Fruit fly (Drosophila melanogaster) whole organism, embryonic: Measurements from ENCODE around the gene eco.

ENCODE experiments used
- B-H1 ChIP-seq: fragments of 200-800 bp; sonication (Bioruptor generic); IDR thresholded peaks from 3 replicates; pipeline ENCODE4 v1.3.6; 2022; ENCODE audit warnings: missing biosample characterization, missing genetic modification characterization
- Blimp-1 ChIP-seq: fragments of 200-800 bp; sonication (Bioruptor generic); optimal IDR thresholded peaks from 3 replicates; lab custom pipeline; 2018; ENCODE audit warnings: missing biosample characterization, missing genetic modification characterization, mild to moderate bottlenecking, moderate library complexity, missing genetic modification reagents
- CG12299 ChIP-seq: fragments of 200-800 bp; sonication (Bioruptor generic); optimal IDR thresholded peaks from 2 replicates; lab custom pipeline; 2018; ENCODE audit warnings: missing biosample characterization, mild to moderate bottlenecking, missing genetic modification characterization
- CG12744 ChIP-seq: fragments of 200-800 bp; sonication (Bioruptor generic); optimal IDR thresholded peaks from 2 replicates; lab custom pipeline; 2016; ENCODE audit warnings: missing biosample characterization, missing genetic modification characterization
- CG16813 ChIP-seq: fragments of 200-800 bp; sonication (Bioruptor generic); IDR thresholded peaks from 3 replicates; pipeline ENCODE4 v1.3.6; 2022; ENCODE audit warnings: missing biosample characterization, missing genetic modification characterization; ENCODE audit not compliant: partially characterized antibody
- CG17361 ChIP-seq: fragments of 200-800 bp; sonication (Bioruptor generic); IDR thresholded peaks from 3 replicates; pipeline ENCODE4 v1.3.6; 2022; ENCODE audit warnings: missing biosample characterization, missing genetic modification characterization
- CG18011 ChIP-seq: fragments of 200-800 bp; sonication (Bioruptor generic); optimal IDR thresholded peaks from 2 replicates; lab custom pipeline; 2017; ENCODE audit warnings: missing biosample characterization, missing genetic modification characterization, mild to moderate bottlenecking, moderate library complexity, missing genotype
- CG1832 ChIP-seq: fragments of 200-800 bp; sonication (Bioruptor generic); optimal IDR thresholded peaks from 2 replicates; lab custom pipeline; 2017; ENCODE audit warnings: missing biosample characterization, mild to moderate bottlenecking, missing genetic modification characterization, inconsistent platforms
- CG31365 ChIP-seq: fragments of 200-800 bp; sonication (Bioruptor generic); optimal IDR thresholded peaks from 2 replicates; lab custom pipeline; 2018; ENCODE audit warnings: missing biosample characterization, mild to moderate bottlenecking, missing genetic modification characterization
- CG32772 ChIP-seq: fragments of 200-800 bp; sonication (Bioruptor generic); IDR thresholded peaks from 2 replicates; pipeline ENCODE4 v1.3.6; 2022; ENCODE audit warnings: missing biosample characterization, missing genetic modification characterization
- CG33557 ChIP-seq: fragments of 200-800 bp; sonication (Bioruptor generic); optimal IDR thresholded peaks from 2 replicates; lab custom pipeline; 2019; ENCODE audit warnings: missing biosample characterization, mild to moderate bottlenecking, missing genetic modification characterization, moderate library complexity
- CG4820 ChIP-seq: fragments of 200-800 bp; sonication (Bioruptor generic); optimal IDR thresholded peaks from 3 replicates; lab custom pipeline; 2016; ENCODE audit warnings: missing biosample characterization, missing genetic modification characterization
- CG5953 ChIP-seq: fragments of 200-800 bp; sonication (Bioruptor generic); IDR thresholded peaks from 2 replicates; pipeline ENCODE4 v1.3.6; 2022; ENCODE audit warnings: missing biosample characterization, missing genetic modification characterization
- CG7556 ChIP-seq: fragments of 200-800 bp; sonication (Bioruptor generic); optimal IDR thresholded peaks from 2 replicates; lab custom pipeline; 2017; ENCODE audit warnings: missing biosample characterization, mild to moderate bottlenecking, missing genetic modification characterization
- CG7839 ChIP-seq: fragments of 200-800 bp; sonication (Bioruptor generic); optimal IDR thresholded peaks from 3 replicates; lab custom pipeline; 2018; ENCODE audit warnings: missing biosample characterization, mild to moderate bottlenecking, missing genetic modification characterization, moderate library complexity
- D ChIP-seq, 2 experiments: fragments of 200-800 bp in 1 of 2; fragments of >200 bp in 1 of 2; sonication (Bioruptor generic) in 1 of 2; optimal IDR thresholded peaks; 2 replicates in 1 of 2; 3 replicates in 1 of 2; lab custom pipeline; 2017; ENCODE audit warnings: mild to moderate bottlenecking in 1 of 2, missing biosample characterization in 1 of 2, missing genetic modification characterization in 1 of 2, missing genetic modification reagents in 1 of 2
- Drgx ChIP-seq: fragments of 200-800 bp; sonication (Bioruptor generic); IDR thresholded peaks from 2 replicates; pipeline ENCODE4 v1.3.6; 2022; ENCODE audit warnings: missing biosample characterization, missing genetic modification characterization
- Fer1 ChIP-seq: fragments of 200-800 bp; sonication (Bioruptor generic); optimal IDR thresholded peaks from 2 replicates; lab custom pipeline; 2017; ENCODE audit warnings: missing biosample characterization, mild to moderate bottlenecking, missing genetic modification characterization
- Fer2 ChIP-seq: fragments of 200-800 bp; sonication (Bioruptor generic); optimal IDR thresholded peaks from 2 replicates; lab custom pipeline; 2018; ENCODE audit warnings: missing biosample characterization, mild to moderate bottlenecking, missing genetic modification characterization, moderate library complexity
- Gug ChIP-seq: fragments of 200-800 bp; sonication (Bioruptor generic); IDR thresholded peaks from 4 replicates; pipeline ENCODE4 v1.3.6; 2022; ENCODE audit warnings: missing biosample characterization, missing genetic modification characterization
- H15 ChIP-seq: fragments of 200-800 bp; sonication (Bioruptor generic); IDR thresholded peaks from 3 replicates; pipeline ENCODE4 v1.3.6; 2022; ENCODE audit warnings: missing biosample characterization, missing genetic modification characterization
- HHEX ChIP-seq: fragments of 200-800 bp; sonication (Bioruptor generic); optimal IDR thresholded peaks from 3 replicates; lab custom pipeline; 2017; ENCODE audit warnings: missing biosample characterization, mild to moderate bottlenecking, missing genetic modification characterization, missing genetic modification reagents
- HLHmδ ChIP-seq: fragments of 200-800 bp; sonication (Bioruptor generic); optimal IDR thresholded peaks from 2 replicates; lab custom pipeline; 2018; ENCODE audit warnings: missing biosample characterization, mild to moderate bottlenecking, missing genetic modification characterization, moderate library complexity
- Hr3 ChIP-seq: fragments of 200-800 bp; sonication (Bioruptor generic); optimal IDR thresholded peaks from 3 replicates; lab custom pipeline; 2016; ENCODE audit warnings: missing biosample characterization, missing genetic modification characterization
- Hr39 ChIP-seq: fragments of >200 bp; optimal IDR thresholded peaks from 2 replicates; lab custom pipeline; 2017
- Mrtf ChIP-seq: fragments of 200-800 bp; sonication (Bioruptor generic); IDR thresholded peaks from 3 replicates; pipeline ENCODE4 v1.3.6; 2022; ENCODE audit warnings: missing biosample characterization, missing genetic modification characterization
- Myb ChIP-seq: fragments of 200-800 bp; sonication (Bioruptor generic); optimal IDR thresholded peaks from 2 replicates; lab custom pipeline; 2016; ENCODE audit warnings: missing biosample characterization, missing genetic modification characterization
- Nf-YB ChIP-seq: fragments of 200-800 bp; sonication (Bioruptor generic); optimal IDR thresholded peaks from 3 replicates; lab custom pipeline; 2019; ENCODE audit warnings: missing biosample characterization, mild to moderate bottlenecking, missing genetic modification characterization, moderate library complexity
- Optix ChIP-seq: fragments of 200-800 bp; sonication (Bioruptor generic); IDR thresholded peaks from 3 replicates; pipeline ENCODE4 v1.3.6; 2022; ENCODE audit warnings: missing biosample characterization, missing genetic modification characterization
- PHDP ChIP-seq: fragments of 200-800 bp; sonication (Bioruptor generic); optimal IDR thresholded peaks from 3 replicates; lab custom pipeline; 2018; ENCODE audit warnings: missing biosample characterization, mild to moderate bottlenecking, missing genetic modification characterization, moderate library complexity
- Rx ChIP-seq: fragments of 200-800 bp; sonication (Bioruptor generic); IDR thresholded peaks from 2 replicates; pipeline ENCODE4 v1.3.6; 2022; ENCODE audit warnings: missing biosample characterization, missing genetic modification characterization
- Sin3A ChIP-seq: fragments of >200 bp; optimal IDR thresholded peaks from 2 replicates; lab custom pipeline; 2018
- Tbp ChIP-seq: fragments of >200 bp; optimal IDR thresholded peaks from 2 replicates; lab custom pipeline; 2018; ENCODE audit warnings: missing biosample characterization, missing genetic modification characterization
- YL-1 ChIP-seq: fragments of 200-800 bp; sonication (Bioruptor generic); optimal IDR thresholded peaks from 3 replicates; lab custom pipeline; 2017; ENCODE audit warnings: missing biosample characterization, mild to moderate bottlenecking, missing genetic modification characterization
- ato ChIP-seq: fragments of 200-800 bp; sonication (Bioruptor generic); IDR thresholded peaks from 2 replicates; pipeline ENCODE4 v1.3.6; 2022; ENCODE audit warnings: missing biosample characterization, missing genetic modification characterization; ENCODE audit not compliant: partially characterized antibody
- bcd ChIP-seq: fragments of 200-800 bp; sonication (Bioruptor generic); optimal IDR thresholded peaks from 2 replicates; lab custom pipeline; 2017; ENCODE audit warnings: missing biosample characterization, mild to moderate bottlenecking, missing genetic modification characterization
- btn ChIP-seq: fragments of 200-800 bp; sonication (Bioruptor generic); optimal IDR thresholded peaks from 2 replicates; lab custom pipeline; 2016; ENCODE audit warnings: missing biosample characterization, missing genetic modification characterization
- chif ChIP-seq, 2 experiments: fragments of 200-800 bp; sonication (Bioruptor generic); optimal IDR thresholded peaks; 3 replicates each; lab custom pipeline; 2016; ENCODE audit warnings: missing biosample characterization in 2 of 2, missing genetic modification characterization in 2 of 2
- dpn ChIP-seq, 2 experiments: fragments of 200-800 bp; sonication (Bioruptor generic); optimal IDR thresholded peaks; 3 replicates each; lab custom pipeline; 2016; ENCODE audit warnings: missing biosample characterization in 2 of 2, missing genetic modification characterization in 2 of 2
- ewg ChIP-seq: fragments of 200-800 bp; sonication (Bioruptor generic); optimal IDR thresholded peaks from 3 replicates; lab custom pipeline; 2017; ENCODE audit warnings: mild to moderate bottlenecking, missing biosample characterization, missing genetic modification reagents, missing genetic modification characterization
- her ChIP-seq: fragments of 200-800 bp; sonication (Bioruptor generic); optimal IDR thresholded peaks from 2 replicates; lab custom pipeline; 2016; ENCODE audit warnings: missing biosample characterization, missing genetic modification characterization
- kay ChIP-seq: fragments of 200-800 bp; sonication (Bioruptor generic); optimal IDR thresholded peaks from 2 replicates; lab custom pipeline; 2016; ENCODE audit warnings: missing biosample characterization, missing genetic modification characterization
- nmo ChIP-seq: fragments of 200-800 bp; sonication (Bioruptor generic); optimal IDR thresholded peaks from 2 replicates; lab custom pipeline; 2018; ENCODE audit warnings: missing biosample characterization, mild to moderate bottlenecking, missing genetic modification characterization, moderate library complexity
- phol ChIP-seq: fragments of 200-800 bp; sonication (Bioruptor generic); optimal IDR thresholded peaks from 3 replicates; lab custom pipeline; 2018; ENCODE audit warnings: missing biosample characterization, mild to moderate bottlenecking, missing genetic modification characterization, moderate library complexity
- ranshi ChIP-seq: fragments of 200-800 bp; sonication (Bioruptor generic); IDR thresholded peaks from 2 replicates; pipeline ENCODE4 v1.3.6; 2022; ENCODE audit warnings: missing biosample characterization, missing genetic modification characterization
- sd ChIP-seq: fragments of 200-800 bp; sonication (Bioruptor generic); optimal IDR thresholded peaks from 3 replicates; lab custom pipeline; 2018; ENCODE audit warnings: missing biosample characterization, mild to moderate bottlenecking, missing genetic modification characterization, moderate library complexity
- sug ChIP-seq: fragments of 200-800 bp; optimal IDR thresholded peaks from 2 replicates; lab custom pipeline; 2019; ENCODE audit warnings: missing biosample characterization, mild to moderate bottlenecking, missing genetic modification characterization, moderate library complexity
- twi ChIP-seq: fragments of 200-800 bp; optimal IDR thresholded peaks from 2 replicates; lab custom pipeline; 2019; ENCODE audit warnings: missing biosample characterization, mild to moderate bottlenecking, missing genetic modification characterization, moderate library complexity
- unc-4 ChIP-seq: fragments of 200-800 bp; sonication (Bioruptor generic); IDR thresholded peaks from 2 replicates; pipeline ENCODE4 v1.3.6; 2022; ENCODE audit warnings: missing biosample characterization, missing genetic modification characterization; ENCODE audit not compliant: partially characterized antibody
- unpg ChIP-seq: fragments of 200-800 bp; sonication (Bioruptor generic); optimal IDR thresholded peaks from 3 replicates; lab custom pipeline; 2018; ENCODE audit warnings: missing biosample characterization, mild to moderate bottlenecking, missing genetic modification characterization, moderate library complexity
- zfh1 ChIP-seq: fragments of 200-800 bp; sonication (Bioruptor generic); IDR thresholded peaks from 3 replicates; pipeline ENCODE4 v1.3.6; 2022; ENCODE audit warnings: missing biosample characterization, missing genetic modification characterization

eco gene

dm6 chr3L:7344965-7345427 lies 5.9 kb upstream of the eco start, which contains the start of gene Cln7 (continued):
- TF ChIP-seq her (GFP tag; lab: Kevin White, UChicago) (no peak), Nf-YB (peak; percentile 70), ewg (GFP tag; lab: Kevin White, UChicago) (no peak), unc-4 (peak; percentile 44), Hr39 (lab: Kevin White, UChicago) (no peak), CG5953 (GFP tag; lab: Robert Waterston, UW) (no peak), ato (GFP tag; lab: Robert Waterston, UW) (peak; percentile 41; the same call in 1 of the 2 replicates), D (optimal IDR thresholded peaks at IDR 0.05; lab: Kevin White, UChicago) (no peak), D (GFP tag; optimal IDR thresholded peaks at IDR 0.05; lab: Kevin White, UChicago) (no peak), twi (tag; lab: Kevin White, UChicago) (no peak), kay (GFP tag; lab: Kevin White, UChicago) (peak; percentile 8), sd (tag; lab: Kevin White, UChicago) (no peak), CG12299 (tag; lab: Kevin White, UChicago) (no peak), H15 (GFP tag; lab: Robert Waterston, UW) (no peak), Optix (GFP tag; lab: Robert Waterston, UW) (peak; percentile 38; the same call in 1 of the 3 replicates), CG32772 (GFP tag; lab: Robert Waterston, UW) (no peak), Gug (GFP tag; lab: Robert Waterston, UW) (no peak), Fer1 (GFP tag; lab: Kevin White, UChicago) (peak; percentile 72), CG17361 (no peak), CG7556 (no peak), YL-1 (GFP tag; lab: Kevin White, UChicago) (peak; percentile 28), phol (tag; lab: Kevin White, UChicago) (no peak), CG4820 (no peak), sug (tag; lab: Kevin White, UChicago) (peak; percentile 52), unpg (GFP tag; lab: Kevin White, UChicago) (peak; percentile 40), B-H1 (no peak), Fer2 (no peak), CG18011 (no peak), chif (GFP tag; optimal IDR thresholded peaks at IDR 0.05; lab: Kevin White, UChicago) (no peak), Mrtf (GFP tag; lab: Robert Waterston, UW) (no peak), Drgx (GFP tag; lab: Robert Waterston, UW) (peak; percentile 42; the same call in 1 of the 2 replicates), HLHmδ (GFP tag; lab: Kevin White, UChicago) (peak; percentile 80), Blimp-1 (GFP tag; lab: Kevin White, UChicago) (no peak), Sin3A (lab: Kevin White, UChicago) (no peak), Myb (GFP tag; lab: Kevin White, UChicago) (no peak), Hr3 (no peak), btn (GFP tag; lab: Kevin White, UChicago) (no peak), dpn (GFP tag; optimal IDR thresholded peaks at IDR 0.05; lab: Kevin White, UChicago) (no peak), CG16813 (GFP tag; lab: Robert Waterston, UW) (no peak), Rx (no peak), bcd (GFP tag; lab: Kevin White, UChicago) (no peak), CG7839 (tag; lab: Kevin White, UChicago) (peak; percentile 25), Tbp (GFP tag; lab: Kevin White, UChicago) (no peak), ranshi (GFP tag; lab: Robert Waterston, UW) (no peak; the same call in 1 of the 2 replicates), CG31365 (tag; lab: Kevin White, UChicago) (peak; percentile 1), PHDP (tag; lab: Kevin White, UChicago) (peak; percentile 50), CG33557 (GFP tag; lab: Kevin White, UChicago) (no peak), zfh1 (peak; percentile 19; the same call in 1 of the 3 replicates), HHEX (GFP tag; lab: Kevin White, UChicago) (no peak), CG12744 (no peak), CG1832 (peak; percentile 22), nmo (GFP tag; lab: Kevin White, UChicago) (no peak)
